Fruit fly (Drosophila melanogaster) whole organism, adult: ENCODE measurements around the gene mRpL10.

Source experiments
- CG11617 ChIP-seq: fragments of 200-800 bp; sonication (Bioruptor generic); optimal IDR thresholded peaks from 2 replicates; lab custom pipeline; 2017; ENCODE audit warnings: mild to moderate bottlenecking, missing biosample characterization, missing genetic modification reagents, missing genetic modification characterization
- CG14711 ChIP-seq: fragments of 200-800 bp; sonication (Bioruptor generic); optimal IDR thresholded peaks from 2 replicates; lab custom pipeline; 2018; ENCODE audit warnings: missing biosample characterization, mild to moderate bottlenecking, missing genetic modification characterization, moderate library complexity
- CG1620 ChIP-seq: fragments of 200-800 bp; sonication (Bioruptor generic); optimal IDR thresholded peaks from 2 replicates; lab custom pipeline; 2016; ENCODE audit warnings: missing biosample characterization, missing genetic modification characterization
- CG33017 ChIP-seq: fragments of 200-800 bp; sonication (Bioruptor generic); optimal IDR thresholded peaks from 2 replicates; lab custom pipeline; 2018; ENCODE audit warnings: missing biosample characterization, mild to moderate bottlenecking, missing genetic modification characterization, moderate library complexity
- CG5204 ChIP-seq: fragments of 200-800 bp; sonication (Bioruptor generic); optimal IDR thresholded peaks from 2 replicates; lab custom pipeline; 2016; ENCODE audit warnings: missing biosample characterization, missing genetic modification characterization
- CG7101 ChIP-seq: fragments of 200-800 bp; sonication (Bioruptor generic); optimal IDR thresholded peaks from 2 replicates; lab custom pipeline; 2018; ENCODE audit warnings: missing biosample characterization, mild to moderate bottlenecking, missing genetic modification characterization, moderate library complexity
- Clk ChIP-seq: fragments of 200-800 bp; sonication (Bioruptor generic); optimal IDR thresholded peaks from 2 replicates; lab custom pipeline; 2017; ENCODE audit warnings: missing biosample characterization, missing genetic modification characterization
- cnc ChIP-seq, 2 experiments: fragments of >200 bp; optimal IDR thresholded peaks; 2 replicates each; lab custom pipeline; 2017
- kay ChIP-seq: fragments of 200-800 bp; sonication (Bioruptor generic); peaks from one replicate; lab custom pipeline; 2016; ENCODE audit warnings: missing biosample characterization, missing genetic modification characterization, borderline replicate concordance
- ovo ChIP-seq: fragments of 200-800 bp; sonication (Bioruptor generic); optimal IDR thresholded peaks from 2 replicates; lab custom pipeline; 2016; ENCODE audit warnings: missing biosample characterization, missing genetic modification characterization
- pad ChIP-seq: fragments of 200-800 bp; sonication (Bioruptor generic); optimal IDR thresholded peaks from 3 replicates; lab custom pipeline; 2017; ENCODE audit warnings: missing biosample characterization, missing genetic modification characterization, mild to moderate bottlenecking, moderate library complexity, missing genetic modification reagents

DNA sequence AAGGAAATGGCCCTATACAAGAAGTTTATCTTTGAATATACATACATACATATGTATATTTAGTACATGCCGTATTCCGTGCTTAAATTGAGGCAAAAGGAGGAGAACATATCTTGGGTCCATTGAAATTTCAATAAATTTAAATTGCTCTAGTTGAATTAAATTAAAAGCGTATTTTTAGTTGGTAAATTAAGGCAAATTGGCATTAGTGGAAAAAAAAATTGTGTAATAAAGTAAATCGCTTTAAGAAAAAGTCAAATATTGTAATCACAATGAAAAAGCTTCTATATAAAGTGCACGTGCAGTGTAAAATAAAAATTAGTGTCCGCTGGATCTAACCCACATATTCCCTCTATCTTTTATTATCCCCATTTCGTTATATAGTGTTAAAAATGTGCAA lies 41.4 kb upstream of the mRpL10 start:
- TF ChIP-seq cnc (optimal IDR thresholded peaks at IDR 0.05; lab: Kevin White, UChicago) (no peak), CG5204 (GFP tag; lab: Kevin White, UChicago) (no peak), CG7101 (tag; lab: Kevin White, UChicago) (no peak), CG14711 (tag; lab: Kevin White, UChicago) (no peak), ovo (GFP tag; lab: Kevin White, UChicago) (no peak), kay (GFP tag; lab: Kevin White, UChicago) (no peak), CG1620 (GFP tag; lab: Kevin White, UChicago) (no peak), CG33017 (tag; lab: Kevin White, UChicago) (no peak), pad (GFP tag; lab: Kevin White, UChicago) (no peak), CG11617 (GFP tag; lab: Kevin White, UChicago) (no peak), Clk (GFP tag; lab: Kevin White, UChicago) (no peak)
